Worm (Caenorhabditis elegans): Measurements from ENCODE around the gene F35A5.5.
A peak's percentile ranks its signal among the peaks of the same experiment; 100 is the strongest.

- TF ChIP-seq aha-1 (tag), result no peak
- no peak for TF ChIP-seq ces-1 (GFP tag; optimal IDR thresholded peaks at IDR 0.05)
- TF ChIP-seq nhr-28 (tag; optimal IDR thresholded peaks at IDR 0.05), result peak; percentile 58
These were observed 26.5 kb upstream of the F35A5.5 start for ce11 chrX:3822061-3822460.
